Fruit fly (Drosophila melanogaster): ENCODE data around the gene sina.

sina gene

dm6 chr3L:16808139-16808538 lies 45.4 kb upstream of the sina start (continued):
- TF ChIP-seq CG8290 (GFP tag; optimal IDR thresholded peaks at IDR 0.05) (peak; percentile 72), CG8290 (tag; optimal IDR thresholded peaks at IDR 0.05) (peak in 1 of 2 experiments; percentile 69), Hr51 (GFP tag; optimal IDR thresholded peaks at IDR 0.05) (peak in 1 of 2 experiments; percentile 2), lola (GFP tag; optimal IDR thresholded peaks at IDR 0.05) (peak in 1 of 3 experiments; percentile 3), dpn (GFP tag; optimal IDR thresholded peaks at IDR 0.05) (peak; percentile 10 to 18), CG18262 (tag; optimal IDR thresholded peaks at IDR 0.05) (peak; percentile 17), Oli (tag; optimal IDR thresholded peaks at IDR 0.05) (no peak), Bteb2 (GFP tag; optimal IDR thresholded peaks at IDR 0.05) (no peak), CG9797 (GFP tag; optimal IDR thresholded peaks at IDR 0.05) (peak; percentile 89), kah (GFP tag; optimal IDR thresholded peaks at IDR 0.05) (no peak), hbn (GFP tag; IDR thresholded peaks at IDR 0.05; ENCODE audit: partially characterized antibody) (no peak), CG11398 (GFP tag; optimal IDR thresholded peaks at IDR 0.05) (no peak), GATAe (GFP tag; conservative IDR thresholded peaks at IDR 0.05) (peak; percentile 44; the same call in 1 of the 2 replicates), CG3163 (GFP tag; optimal IDR thresholded peaks at IDR 0.05) (no peak), otp (GFP tag; IDR thresholded peaks at IDR 0.05) (no peak), sob (GFP tag; IDR thresholded peaks at IDR 0.05) (peak; percentile 45; the same call in 1 of the 2 replicates), trh (GFP tag; optimal IDR thresholded peaks at IDR 0.05) (no peak), Nf-YA (GFP tag; IDR thresholded peaks at IDR 0.05) (no peak), phol (tag; optimal IDR thresholded peaks at IDR 0.05) (peak; percentile 50), sug (tag; optimal IDR thresholded peaks at IDR 0.05) (peak; percentile 43), CG12155 (GFP tag; optimal IDR thresholded peaks at IDR 0.05) (no peak), CG12071 (GFP tag; optimal IDR thresholded peaks at IDR 0.05) (no peak), E2f2 (GFP tag; IDR thresholded peaks at IDR 0.05) (peak; percentile 83), Atf-2 (GFP tag; optimal IDR thresholded peaks at IDR 0.05) (peak; percentile 18), CG3995 (GFP tag; optimal IDR thresholded peaks at IDR 0.05) (peak; percentile 33), CG4707 (GFP tag; optimal IDR thresholded peaks at IDR 0.05) (no peak), ind (GFP tag; optimal IDR thresholded peaks at IDR 0.05) (no peak), Sry-β (GFP tag; optimal IDR thresholded peaks at IDR 0.05) (no peak), fd3F (GFP tag; optimal IDR thresholded peaks at IDR 0.05) (no peak), onecut (GFP tag; IDR thresholded peaks at IDR 0.05) (no peak), sima (GFP tag; optimal IDR thresholded peaks at IDR 0.05) (no peak), CG6654 (GFP tag; optimal IDR thresholded peaks at IDR 0.05) (no peak), inv (GFP tag; IDR thresholded peaks at IDR 0.05; ENCODE audit: partially characterized antibody) (peak; percentile 26; the same call in 1 of the 2 replicates), Dip2 (GFP tag; IDR thresholded peaks at IDR 0.05) (no peak), Dad (GFP tag; optimal IDR thresholded peaks at IDR 0.05) (peak; percentile 4), gro (GFP tag; optimal IDR thresholded peaks at IDR 0.05) (peak; percentile 63), klu (GFP tag; IDR thresholded peaks at IDR 0.05) (no peak), Sox100B (GFP tag; optimal IDR thresholded peaks at IDR 0.05) (no peak), dati (GFP tag; IDR thresholded peaks at IDR 0.05) (no peak), CG2120 (GFP tag; optimal IDR thresholded peaks at IDR 0.05) (peak; percentile 38), CG1024 (GFP tag; IDR thresholded peaks at IDR 0.05) (no peak), hkb (optimal IDR thresholded peaks at IDR 0.05) (peak; percentile 19), hkb (GFP tag; IDR thresholded peaks at IDR 0.05) (no peak), dm (GFP tag; optimal IDR thresholded peaks at IDR 0.05) (peak; percentile 88), CG3847 (GFP tag; IDR thresholded peaks at IDR 0.05) (peak; percentile 45; the same call in 1 of the 2 replicates), CG7372 (GFP tag; IDR thresholded peaks at IDR 0.05) (no peak), nom (GFP tag; optimal IDR thresholded peaks at IDR 0.05) (no peak), CG4730 (GFP tag; IDR thresholded peaks at IDR 0.05) (no peak), CG31441 (GFP tag; IDR thresholded peaks at IDR 0.05) (0 out of 2 replicates have a peak, but pooled peaks have one; percentile 27), croc (GFP tag; conservative IDR thresholded peaks at IDR 0.05) (no peak), CG6791 (GFP tag; IDR thresholded peaks at IDR 0.05; ENCODE audit: partially characterized antibody) (peak; percentile 57; the same call in 2 of the 3 replicates), CoRest (tag; optimal IDR thresholded peaks at IDR 0.05) (peak; percentile 90)
